Worm (Caenorhabditis elegans) whole organism, L4 larva: ENCODE data around the gene spin-2.
A peak's percentile ranks its signal among the peaks of the same experiment; 100 is the strongest.

Experiments
- F10B5.3 ChIP-seq: sonication (generic microtip); optimal IDR thresholded peaks from 2 replicates; lab custom pipeline; 2016; ENCODE audit warnings: mild to moderate bottlenecking, missing genetic modification characterization, missing compliant biosample characterization
- F26F4.8 ChIP-seq: fragments of 200-800 bp; sonication (Bioruptor generic); conservative IDR thresholded peaks from 2 replicates; pipeline ENCODE4 v1.3.6; 2022; ENCODE audit warnings: missing genetic modification characterization, missing compliant biosample characterization
- F37D6.2 ChIP-seq: sonication (generic microtip); optimal IDR thresholded peaks from 2 replicates; lab custom pipeline; 2016; ENCODE audit warnings: mild to moderate bottlenecking, missing genetic modification characterization, missing compliant biosample characterization
- F49E8.2 ChIP-seq: sonication (generic microtip); optimal IDR thresholded peaks from 2 replicates; lab custom pipeline; 2016; ENCODE audit warnings: missing compliant biosample characterization, mild to moderate bottlenecking, missing genetic modification characterization, borderline replicate concordance
- arid-1 ChIP-seq: fragments of 200-800 bp; sonication (Bioruptor generic); conservative IDR thresholded peaks from 2 replicates; pipeline ENCODE4 v1.3.6; 2022; ENCODE audit warnings: missing genetic modification reagents, missing genetic modification characterization, missing compliant biosample characterization
- ceh-82 ChIP-seq: sonication (generic microtip); optimal IDR thresholded peaks from 2 replicates; lab custom pipeline; 2017; ENCODE audit warnings: missing biosample characterization, missing genetic modification characterization
- ces-1 ChIP-seq: fragments of 150-350 bp; sonication (generic microtip); optimal IDR thresholded peaks from 4 replicates; lab custom pipeline; 2014; ENCODE audit warnings: missing biosample characterization, missing genetic modification reagents, missing genetic modification characterization
- daf-16 ChIP-seq, 3 experiments: sonication (generic microtip); optimal IDR thresholded peaks; 2 replicates each; lab custom pipeline; 2016 to 2017; ENCODE audit warnings: missing genetic modification characterization in 3 of 3, missing genetic modification reagents in 3 of 3, mild to moderate bottlenecking in 2 of 3, missing compliant biosample characterization in 2 of 3, missing biosample characterization in 1 of 3, moderate library complexity in 1 of 3
- dmd-8 ChIP-seq: fragments of 200-800 bp; sonication (Bioruptor generic); IDR thresholded peaks from 2 replicates; pipeline ENCODE4 v1.3.6; 2022; ENCODE audit warnings: missing genetic modification characterization, missing compliant biosample characterization
- dpl-1 ChIP-seq: fragments of 150-350 bp; optimal IDR thresholded peaks from 2 replicates; lab custom pipeline; 2014; ENCODE audit warnings: missing biosample characterization, missing genetic modification reagents, missing genetic modification characterization
- duxl-1 ChIP-seq: sonication (generic microtip); optimal IDR thresholded peaks from 2 replicates; lab custom pipeline; 2016; ENCODE audit warnings: mild to moderate bottlenecking, missing genetic modification characterization, moderate library complexity, missing compliant biosample characterization; ENCODE audit not compliant: poor library complexity
- dve-1 ChIP-seq: sonication (generic microtip); optimal IDR thresholded peaks from 2 replicates; lab custom pipeline; 2017; ENCODE audit warnings: antibody characterized with exemption, mild to moderate bottlenecking, missing genetic modification characterization, missing compliant biosample characterization; ENCODE audit not compliant: insufficient read depth
- egl-27 ChIP-seq: sonication (generic microtip); optimal IDR thresholded peaks from 3 replicates; lab custom pipeline; 2017; ENCODE audit warnings: missing biosample characterization, missing genetic modification reagents, missing genetic modification characterization
- fkh-10 ChIP-seq: fragments of 150-350 bp; optimal IDR thresholded peaks from 2 replicates; lab custom pipeline; 2014; ENCODE audit warnings: missing biosample characterization, missing genetic modification reagents, missing genetic modification characterization
- hif-1 ChIP-seq, 2 experiments: sonication (generic microtip); optimal IDR thresholded peaks; 2 replicates each; lab custom pipeline; 2016 to 2017; ENCODE audit warnings: missing compliant biosample characterization in 2 of 2, missing genetic modification characterization in 2 of 2, missing genetic modification reagents in 2 of 2, missing genotype in 2 of 2, mild to moderate bottlenecking in 1 of 2
- hlh-11 ChIP-seq: fragments of 200-800 bp; sonication (Bioruptor generic); optimal IDR thresholded peaks from 2 replicates; lab custom pipeline; 2018; ENCODE audit warnings: mild to moderate bottlenecking, missing genetic modification characterization, missing compliant biosample characterization
- hlh-30 ChIP-seq: sonication (generic microtip); optimal IDR thresholded peaks from 2 replicates; lab custom pipeline; 2017; ENCODE audit warnings: antibody characterized with exemption, mild to moderate bottlenecking, missing genetic modification characterization, missing compliant biosample characterization; ENCODE audit not compliant: insufficient read depth
- hmg-1.1 ChIP-seq: fragments of 200-800 bp; sonication (Bioruptor generic); IDR thresholded peaks from 2 replicates; pipeline ENCODE4 v1.3.6; 2022; ENCODE audit warnings: missing genetic modification reagents, missing genetic modification characterization, missing compliant biosample characterization
- lin-38 ChIP-seq: fragments of 200-800 bp; sonication (Bioruptor generic); IDR thresholded peaks from 2 replicates; pipeline ENCODE4 v1.3.6; 2022; ENCODE audit warnings: missing genetic modification reagents, missing genetic modification characterization, missing compliant biosample characterization
- lsy-2 ChIP-seq, 2 experiments: fragments of 150-350 bp in 1 of 2; sonication (generic microtip) in 1 of 2; optimal IDR thresholded peaks; 2 replicates each; lab custom pipeline; 2014 to 2017; ENCODE audit warnings: missing biosample characterization in 2 of 2, missing genetic modification characterization in 2 of 2
- mdt-29 ChIP-seq: fragments of 200-800 bp; sonication (Bioruptor generic); IDR thresholded peaks from 2 replicates; pipeline ENCODE4 v1.3.6; 2022; ENCODE audit warnings: missing genetic modification reagents, missing genetic modification characterization, missing compliant biosample characterization
- mep-1 ChIP-seq: fragments of 150-350 bp; sonication (generic microtip); optimal IDR thresholded peaks from 3 replicates; lab custom pipeline; 2014; ENCODE audit warnings: missing biosample characterization, missing genetic modification characterization
- mes-2 ChIP-seq: sonication (generic microtip); optimal IDR thresholded peaks from 2 replicates; lab custom pipeline; 2016; ENCODE audit warnings: missing genotype, mild to moderate bottlenecking, missing genetic modification characterization, missing compliant biosample characterization; ENCODE audit not compliant: poor library complexity, severe bottlenecking
- mxl-2 ChIP-seq: fragments of 200-800 bp; sonication (Bioruptor generic); conservative IDR thresholded peaks from 2 replicates; pipeline ENCODE4 v1.3.6; 2022; ENCODE audit warnings: missing genetic modification reagents, missing genetic modification characterization, missing compliant biosample characterization
- mxl-3 ChIP-seq: fragments of 200-800 bp; sonication (Bioruptor generic); optimal IDR thresholded peaks from 2 replicates; lab custom pipeline; 2018; ENCODE audit warnings: mild to moderate bottlenecking, missing genetic modification characterization, missing compliant biosample characterization
- nhr-11 ChIP-seq: fragments of 150-350 bp; optimal IDR thresholded peaks from 2 replicates; lab custom pipeline; 2014; ENCODE audit warnings: missing biosample characterization, missing genetic modification characterization
- nhr-237 ChIP-seq: sonication (generic microtip); optimal IDR thresholded peaks from 2 replicates; lab custom pipeline; 2017; ENCODE audit warnings: missing biosample characterization, missing genetic modification characterization
- nhr-28 ChIP-seq: fragments of 150-350 bp; optimal IDR thresholded peaks from 2 replicates; lab custom pipeline; 2014; ENCODE audit warnings: missing biosample characterization, missing genetic modification characterization
- nhr-41 ChIP-seq: fragments of 200-800 bp; sonication (Bioruptor generic); IDR thresholded peaks from 2 replicates; pipeline ENCODE4 v1.3.6; 2022; ENCODE audit warnings: missing genetic modification reagents, missing genetic modification characterization, missing compliant biosample characterization
- nhr-6 ChIP-seq: fragments of 150-350 bp; optimal IDR thresholded peaks from 2 replicates; lab custom pipeline; 2014; ENCODE audit warnings: missing biosample characterization, missing genetic modification characterization
- nhr-76 ChIP-seq: fragments of 150-350 bp; optimal IDR thresholded peaks from 2 replicates; lab custom pipeline; 2014; ENCODE audit warnings: missing biosample characterization, missing genetic modification characterization
- pha-4 ChIP-seq, 2 experiments: fragments of 150-350 bp in 1 of 2; fragments of 200-800 bp in 1 of 2; sonication (Bioruptor generic) in 1 of 2; IDR thresholded peaks in 1 of 2; optimal IDR thresholded peaks in 1 of 2; 2 replicates each; pipeline versions ENCODE4 v1.3.6 to Lab custom; 2014 to 2022; ENCODE audit warnings: missing genetic modification characterization in 2 of 2, missing genetic modification reagents in 2 of 2, missing biosample characterization in 1 of 2, missing compliant biosample characterization in 1 of 2
- pqm-1 ChIP-seq: sonication (generic microtip); optimal IDR thresholded peaks from 2 replicates; lab custom pipeline; 2017; ENCODE audit warnings: missing biosample characterization, missing genetic modification characterization
- rbr-2 ChIP-seq: sonication (generic microtip); optimal IDR thresholded peaks from 2 replicates; lab custom pipeline; 2016; ENCODE audit warnings: missing genotype, missing genetic modification characterization, missing compliant biosample characterization
- saeg-2 ChIP-seq: fragments of 200-800 bp; sonication (Bioruptor generic); IDR thresholded peaks from 2 replicates; pipeline ENCODE4 v1.3.6; 2022; ENCODE audit warnings: missing genetic modification reagents, missing genetic modification characterization, missing compliant biosample characterization
- snpc-1.2 ChIP-seq: fragments of 200-800 bp; sonication (Bioruptor generic); IDR thresholded peaks from 2 replicates; pipeline ENCODE4 v1.3.6; 2022; ENCODE audit warnings: missing genetic modification reagents, missing genetic modification characterization, missing compliant biosample characterization
- spr-3 ChIP-seq: fragments of 200-800 bp; sonication (Bioruptor generic); optimal IDR thresholded peaks from 2 replicates; lab custom pipeline; 2018; ENCODE audit warnings: mild to moderate bottlenecking, missing genetic modification characterization, missing compliant biosample characterization
- unc-130 ChIP-seq: sonication (generic microtip); optimal IDR thresholded peaks from 2 replicates; lab custom pipeline; 2016; ENCODE audit warnings: missing genetic modification reagents, missing genetic modification characterization, missing compliant biosample characterization
- unc-39 ChIP-seq: sonication (generic microtip); optimal IDR thresholded peaks from 2 replicates; lab custom pipeline; 2017; ENCODE audit warnings: missing biosample characterization, missing genetic modification characterization

Gene spin-2

DNA sequence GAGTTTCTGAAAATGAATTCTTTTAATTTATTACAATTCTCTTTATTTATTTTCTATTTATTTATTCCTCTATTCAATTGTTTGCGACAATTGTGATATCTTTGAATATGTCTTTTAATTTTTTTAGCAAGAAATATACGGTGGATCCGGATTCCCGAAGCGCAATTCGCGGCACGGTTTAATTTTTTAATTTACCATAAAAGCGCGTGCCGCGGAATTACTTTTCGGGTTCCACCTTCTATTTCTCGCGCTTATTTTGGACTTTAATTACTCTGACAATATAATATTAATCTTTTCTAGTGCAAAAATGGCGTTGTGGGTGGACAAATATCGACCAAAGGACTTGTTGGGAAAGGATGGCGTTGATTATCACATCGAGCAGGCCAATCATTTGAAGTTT lies 8.7 kb downstream of the spin-2 start, which contains the start of gene rfc-3:
Gene rfc-3, plus strand, starts transcription at position 301 of the 400 bp plus-strand sequence.
- TF ChIP-seq mdt-29 (GFP tag; lab: Robert Waterston, UW) (no peak), hlh-11 (tag; lab: Kevin White, UChicago) (no peak), ceh-82 (tag; lab: Kevin White, UChicago) (no peak), nhr-76 (tag; lab: Kevin White, UChicago) (no peak), lin-38 (GFP tag; lab: Robert Waterston, UW) (0 out of 2 replicates have a peak, but pooled peaks have one; percentile 15)

DNA sequence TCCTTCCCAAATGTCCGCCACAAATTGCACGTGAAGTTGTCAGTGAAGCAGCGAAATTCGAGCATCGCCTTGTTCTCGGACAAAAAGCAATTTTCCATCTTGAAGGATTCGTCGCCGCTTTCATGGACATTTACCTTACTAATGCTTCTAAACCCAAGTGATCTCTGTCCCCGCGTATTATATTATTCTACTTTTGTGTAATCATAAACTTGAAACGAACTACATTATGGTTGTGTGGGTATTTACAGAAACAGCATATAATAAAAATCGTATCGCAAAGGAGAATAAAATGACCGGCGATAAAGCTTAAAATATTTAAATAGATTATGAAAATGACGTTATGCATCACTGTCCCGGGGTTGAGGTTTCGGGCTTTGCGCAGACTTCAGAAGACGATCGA lies 10.0 kb downstream of the spin-2 start:
- no peak for TF ChIP-seq F26F4.8 (GFP tag; lab: Robert Waterston, UW)
- TF ChIP-seq lin-38 (GFP tag; lab: Robert Waterston, UW): peak; percentile 62
- no peak for TF ChIP-seq daf-16 (GFP tag; optimal IDR thresholded peaks at IDR 0.05; lab: Kevin White, UChicago)
- TF ChIP-seq daf-16 (tag; optimal IDR thresholded peaks at IDR 0.05; lab: Kevin White, UChicago): peak; percentile 37
- TF ChIP-seq unc-130 (GFP tag; lab: Kevin White, UChicago): peak; percentile 26
- TF ChIP-seq F49E8.2: peak; percentile 44

DNA sequence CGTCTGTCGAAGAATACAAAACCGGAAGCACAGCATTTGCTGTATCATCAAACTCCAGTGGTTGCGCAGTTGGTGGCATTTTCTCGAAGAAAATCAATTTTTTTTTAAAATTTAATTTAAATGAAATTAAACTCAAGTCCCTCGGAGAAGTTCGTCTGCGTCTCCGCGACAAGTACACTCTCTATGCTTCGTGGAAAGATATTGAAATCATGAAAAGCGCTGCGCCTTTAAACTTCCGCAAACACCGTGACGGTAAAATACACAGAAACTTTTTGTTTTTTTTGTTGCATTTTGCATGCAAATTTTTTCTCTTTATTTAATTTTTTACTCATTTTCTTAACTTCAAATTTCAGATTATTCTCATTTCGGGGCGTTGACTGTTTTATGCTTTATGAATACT lies 11.8 kb downstream of the spin-2 start, which contains the start of the genes dli-1, tin-9.2 and exos-4.1:
Gene dli-1, minus strand, starts transcription at position 141 of the 400 bp plus-strand sequence.
Gene tin-9.2, plus strand, starts transcription at position 344 of the 400 bp plus-strand sequence.
Gene exos-4.1, plus strand, starts transcription at position 348 of the 400 bp plus-strand sequence.
- TF ChIP-seq fkh-10 (GFP tag; lab: Kevin White, UChicago): peak; percentile 34
- peak; percentile 78 for TF ChIP-seq dpl-1 (GFP tag; lab: Kevin White, UChicago)
- no peak for TF ChIP-seq daf-16 (GFP tag; optimal IDR thresholded peaks at IDR 0.05; lab: Kevin White, UChicago)
- TF ChIP-seq daf-16 (tag; optimal IDR thresholded peaks at IDR 0.05; lab: Kevin White, UChicago): peak; percentile 35
- TF ChIP-seq ceh-82 (tag; lab: Kevin White, UChicago): no peak
- peak; percentile 46 for TF ChIP-seq hlh-30 (tag; lab: Kevin White, UChicago)
- no peak for TF ChIP-seq nhr-41
- peak; percentile 69 for TF ChIP-seq mep-1 (tag; lab: Kevin White, UChicago)
- no peak for TF ChIP-seq F10B5.3
- TF ChIP-seq egl-27 (tag; lab: Kevin White, UChicago): no peak
- peak; percentile 44 for TF ChIP-seq dve-1
- peak; percentile 3 for TF ChIP-seq ces-1 (GFP tag; lab: Kevin White, UChicago)
- TF ChIP-seq pha-4 (GFP tag; IDR thresholded peaks at IDR 0.05; lab: Robert Waterston, UW): 0 out of 2 replicates have a peak, but pooled peaks have one; percentile 33
- TF ChIP-seq pha-4 (tag; optimal IDR thresholded peaks at IDR 0.05; lab: Kevin White, UChicago): no peak
- TF ChIP-seq lin-38 (GFP tag; lab: Robert Waterston, UW): peak; percentile 81
- peak; percentile 65 for TF ChIP-seq hmg-1.1 (GFP tag; lab: Robert Waterston, UW)
- TF ChIP-seq nhr-237 (tag; lab: Kevin White, UChicago): no peak
- no peak for TF ChIP-seq dmd-8 (GFP tag; lab: Robert Waterston, UW)
- TF ChIP-seq unc-39 (tag; lab: Kevin White, UChicago): no peak
- TF ChIP-seq nhr-11 (tag; lab: Kevin White, UChicago): peak; percentile 7
- peak; percentile 42 for TF ChIP-seq arid-1
- no peak for TF ChIP-seq saeg-2 (GFP tag; lab: Robert Waterston, UW)
- peak; percentile 80 for TF ChIP-seq snpc-1.2 (GFP tag; lab: Robert Waterston, UW)
- TF ChIP-seq spr-3 (GFP tag; lab: Kevin White, UChicago): no peak
- peak; percentile 52 for TF ChIP-seq hlh-11 (tag; lab: Kevin White, UChicago)
- no peak for TF ChIP-seq pqm-1 (tag; lab: Kevin White, UChicago)
- TF ChIP-seq nhr-28 (tag; lab: Kevin White, UChicago): no peak
- peak; percentile 9 for TF ChIP-seq F37D6.2 (tag; lab: Kevin White, UChicago)
- no peak for TF ChIP-seq mxl-3 (GFP tag; lab: Kevin White, UChicago)
- TF ChIP-seq duxl-1 (tag; lab: Kevin White, UChicago): peak; percentile 33
- TF ChIP-seq rbr-2 (tag; lab: Kevin White, UChicago): peak; percentile 68
- peak; percentile 28 for TF ChIP-seq unc-130 (GFP tag; lab: Kevin White, UChicago)
- TF ChIP-seq mxl-2 (GFP tag; lab: Robert Waterston, UW): no peak
- peak; percentile 42 for TF ChIP-seq nhr-6
- peak in 1 of 2 experiments; percentile 89 for TF ChIP-seq lsy-2 (tag; optimal IDR thresholded peaks at IDR 0.05; lab: Kevin White, UChicago)
- peak; percentile 80 for TF ChIP-seq mes-2 (tag; lab: Kevin White, UChicago)
- peak in 1 of 2 experiments; percentile 15 for TF ChIP-seq hif-1 (tag; optimal IDR thresholded peaks at IDR 0.05; lab: Kevin White, UChicago)
- TF ChIP-seq, all 104 proteins: peak for 22
